Worm (Caenorhabditis elegans): ENCODE measurements around the gene K11D12.8.
"Not testable (repeated sequence)": the region's sequence is repeated elsewhere in the genome, so short reads cannot be mapped to it uniquely, and the experiment has no call there.

The K11D12.8 gene

ce11 chrV:5049333-5049942 lies 8.6 kb upstream of the K11D12.8 start, which contains the start of the genes pqn-51 and K11D12.14 (continued):
- TF ChIP-seq unc-130 (GFP tag; optimal IDR thresholded peaks at IDR 0.05) (peak; percentile 7), nhr-48 (tag; optimal IDR thresholded peaks at IDR 0.05) (peak; percentile 89), zip-11 (GFP tag; IDR thresholded peaks at IDR 0.05) (no peak), F26F4.8 (GFP tag; conservative IDR thresholded peaks at IDR 0.05) (no peak), dve-1 (tag; optimal IDR thresholded peaks at IDR 0.05; ENCODE audit: insufficient read depth) (peak; percentile 95), snpc-1.2 (GFP tag; IDR thresholded peaks at IDR 0.05) (peak; percentile 70), dmd-8 (GFP tag; IDR thresholded peaks at IDR 0.05) (0 out of 2 replicates have a peak, but pooled peaks have one; percentile 64), ZK546.5 (tag; optimal IDR thresholded peaks at IDR 0.05) (peak; percentile 42 to 90), rbr-2 (tag; optimal IDR thresholded peaks at IDR 0.05) (peak; percentile 97), ztf-7 (tag; optimal IDR thresholded peaks at IDR 0.05) (peak; percentile 55), spr-3 (GFP tag; optimal IDR thresholded peaks at IDR 0.05) (peak; percentile 61), skn-1 (tag; optimal IDR thresholded peaks at IDR 0.05) (no peak), F49E8.2 (tag; optimal IDR thresholded peaks at IDR 0.05; ENCODE audit: borderline replicate concordance) (no peak), ceh-82 (tag; optimal IDR thresholded peaks at IDR 0.05) (no peak), nhr-28 (tag; optimal IDR thresholded peaks at IDR 0.05) (peak; percentile 83), madf-5 (GFP tag; IDR thresholded peaks at IDR 0.05) (0 out of 4 replicates have a peak, but pooled peaks of 1 of the 2 experiments have one; percentile 5), madf-9 (GFP tag; conservative IDR thresholded peaks at IDR 0.05) (peak; percentile 83), mdt-29 (GFP tag; IDR thresholded peaks at IDR 0.05) (0 out of 2 replicates have a peak, but pooled peaks have one; percentile 59), ztf-11 (tag; optimal IDR thresholded peaks at IDR 0.05) (no peak), mxl-2 (GFP tag; conservative IDR thresholded peaks at IDR 0.05) (peak; percentile 33; the same call in 1 of the 2 replicates), hlh-30 (tag; optimal IDR thresholded peaks at IDR 0.05; ENCODE audit: insufficient read depth) (peak; percentile 70), nhr-10 (tag; optimal IDR thresholded peaks at IDR 0.05) (peak; percentile 54), T26A8.4 (GFP tag; IDR thresholded peaks at IDR 0.05) (peak; percentile 93), nhr-237 (tag; optimal IDR thresholded peaks at IDR 0.05) (no peak), lin-13 (GFP tag; optimal IDR thresholded peaks at IDR 0.05) (peak; percentile 93), mep-1 (tag; optimal IDR thresholded peaks at IDR 0.05) (peak; percentile 87), snpc-4 (tag; optimal IDR thresholded peaks at IDR 0.05) (no peak)

ce11 chrV:5047230-5047629 lies 6.4 kb upstream of the K11D12.8 start:
- TF ChIP-seq ZK337.2 (GFP tag; IDR thresholded peaks at IDR 0.05), result peak; percentile 46; the same call in 1 of the 2 replicates
- TF ChIP-seq Y75B8A.6 (GFP tag; IDR thresholded peaks at IDR 0.05), result 0 out of 2 replicates have a peak, but pooled peaks have one; percentile 33
- TF ChIP-seq ceh-44 (GFP tag; IDR thresholded peaks at IDR 0.05), result peak; percentile 86
- peak; percentile 82 for TF ChIP-seq php-3 (GFP tag; IDR thresholded peaks at IDR 0.05)
- TF ChIP-seq hmg-1.1 (GFP tag; IDR thresholded peaks at IDR 0.05), result peak; percentile 97
- peak; percentile 77 for TF ChIP-seq madf-9 (GFP tag; conservative IDR thresholded peaks at IDR 0.05)
- peak; percentile 89 for TF ChIP-seq dmd-6 (GFP tag; IDR thresholded peaks at IDR 0.05)
- peak; percentile 91 for TF ChIP-seq ceh-20 (GFP tag; IDR thresholded peaks at IDR 0.05)
- 0 out of 2 replicates have a peak, but pooled peaks have one; percentile 64 for TF ChIP-seq dmd-9 (GFP tag; IDR thresholded peaks at IDR 0.05)
- peak; percentile 93 for TF ChIP-seq nhr-42 (GFP tag; IDR thresholded peaks at IDR 0.05)
- peak; percentile 92 for TF ChIP-seq tra-1 (GFP tag; IDR thresholded peaks at IDR 0.05)
- TF ChIP-seq zfp-3 (GFP tag; conservative IDR thresholded peaks at IDR 0.05), result peak; percentile 82
- peak; percentile 75 for TF ChIP-seq mdt-29 (GFP tag; IDR thresholded peaks at IDR 0.05)
- TF ChIP-seq lin-38 (GFP tag; IDR thresholded peaks at IDR 0.05), result peak; percentile 90
- 0 out of 2 replicates have a peak, but pooled peaks have one; percentile 30 for TF ChIP-seq snpc-1.2 (GFP tag; IDR thresholded peaks at IDR 0.05)
- peak; percentile 57; the same call in 1 of the 2 replicates for TF ChIP-seq Y48G9A.11 (GFP tag; IDR thresholded peaks at IDR 0.05)
- TF ChIP-seq vab-7 (GFP tag; IDR thresholded peaks at IDR 0.05), result peak; percentile 81; the same call in 1 of the 2 replicates
- TF ChIP-seq lin-29 (GFP tag; IDR thresholded peaks at IDR 0.05), result peak; percentile 81
- peak; percentile 73; the same call in 1 of the 2 replicates for TF ChIP-seq D1046.2 (GFP tag; IDR thresholded peaks at IDR 0.05)
- peak; percentile 80 for TF ChIP-seq pha-4 (GFP tag; IDR thresholded peaks at IDR 0.05)
- TF ChIP-seq pha-4 (tag; optimal IDR thresholded peaks at IDR 0.05), result not testable (repeated sequence)
- TF ChIP-seq arid-1 (GFP tag; conservative IDR thresholded peaks at IDR 0.05), result peak; percentile 79; the same call in 1 of the 2 replicates
- TF ChIP-seq dmd-8 (GFP tag; IDR thresholded peaks at IDR 0.05), result 0 out of 2 replicates have a peak, but pooled peaks have one; percentile 59
- peak; percentile 25 for TF ChIP-seq rbr-2 (tag; optimal IDR thresholded peaks at IDR 0.05)
- peak; percentile 79 for TF ChIP-seq saeg-2 (GFP tag; IDR thresholded peaks at IDR 0.05)
- TF ChIP-seq ctbp-1 (GFP tag; IDR thresholded peaks at IDR 0.05), result peak; percentile 95
- TF ChIP-seq set-16 (GFP tag; IDR thresholded peaks at IDR 0.05), result peak; percentile 94
